Worm (Caenorhabditis elegans) whole organism, L3 larva: ENCODE measurements around the gene lpr-4.
A peak's percentile ranks its signal among the peaks of the same experiment; 100 is the strongest.

Source experiments
- elt-3 ChIP-seq, 3 experiments: fragments of 150-350 bp in 1 of 3; sonication (generic microtip) in 2 of 3; optimal IDR thresholded peaks; 2 replicates in 2 of 3; 4 replicates in 1 of 3; lab custom pipeline; 2014 to 2017; ENCODE audit warnings: missing biosample characterization in 3 of 3, missing genetic modification characterization in 3 of 3
- lin-39 ChIP-seq: fragments of 150-350 bp; optimal IDR thresholded peaks from 2 replicates; lab custom pipeline; 2018; ENCODE audit warnings: missing biosample characterization, missing genetic modification reagents, missing genetic modification characterization
- nhr-11 ChIP-seq: fragments of 150-350 bp; optimal IDR thresholded peaks from 2 replicates; lab custom pipeline; 2014; ENCODE audit warnings: missing biosample characterization, missing genetic modification characterization
- nhr-76 ChIP-seq: fragments of 150-350 bp; sonication (generic microtip); optimal IDR thresholded peaks from 5 replicates; lab custom pipeline; 2014; ENCODE audit warnings: missing biosample characterization, missing genetic modification characterization
- zag-1 ChIP-seq: fragments of 150-350 bp; optimal IDR thresholded peaks from 2 replicates; lab custom pipeline; 2014; ENCODE audit warnings: missing biosample characterization, missing genetic modification characterization

DNA sequence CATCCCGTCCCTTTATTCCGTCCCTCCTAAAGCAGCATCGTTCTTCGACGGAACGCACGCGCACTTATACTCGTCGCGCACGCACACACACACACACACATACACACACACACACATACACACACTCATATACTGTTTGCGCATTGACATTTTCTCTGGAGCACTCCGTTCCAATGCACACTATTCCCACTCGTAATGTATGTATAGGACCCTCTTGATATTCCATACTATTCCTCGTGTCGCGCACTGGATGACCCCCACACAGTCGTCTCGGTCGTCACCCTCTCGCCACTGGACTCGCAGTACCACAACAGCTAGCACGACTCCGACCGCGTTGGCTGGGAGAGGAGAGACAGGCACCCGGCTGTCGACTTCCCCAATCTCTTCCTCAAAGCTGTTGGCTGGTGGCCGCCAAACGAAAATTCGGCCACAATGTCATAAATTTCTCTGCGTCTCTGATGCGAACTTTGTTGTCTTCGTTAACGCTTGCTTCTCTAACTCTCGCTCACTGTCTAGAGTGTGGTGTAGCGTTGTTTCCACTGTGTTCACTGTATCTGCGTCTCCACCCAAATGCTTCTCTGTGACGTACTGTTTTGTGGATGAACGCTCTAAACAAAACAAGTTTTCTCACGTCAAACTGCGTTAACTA lies 33.8 kb upstream of the lpr-4 start:
- TF ChIP-seq zag-1 (tag; lab: Kevin White, UChicago) (peak; percentile 73), nhr-11 (tag; lab: Kevin White, UChicago) (peak; percentile 67), lin-39 (tag; lab: Kevin White, UChicago) (peak; percentile 47), elt-3 (tag; optimal IDR thresholded peaks at IDR 0.05; lab: Kevin White, UChicago) (peak in 2 of 3 experiments; percentile 2 to 3), nhr-76 (tag; lab: Kevin White, UChicago) (peak; percentile 19)
